In genomic region chr2L:19887468-19887867, dm6 we compare ENCODE assay signal across 1 fruit fly cellular context.
TF ChIP-seq lines count a peak whose summit lies in the region.

No protein-coding gene starts in this region.

TF ChIP-seq in whole organism, embryonic, 481 proteins besides CTCF, POLR2A, EP300 and RAD21 (continued from another document and continues in another):
- TF ChIP-seq nmo (GFP tag; optimal IDR thresholded peaks at IDR 0.05; lab: Kevin White, UChicago) = peak; percentile 64
- TF ChIP-seq Optix (GFP tag; IDR thresholded peaks at IDR 0.05; lab: Robert Waterston, UW) = peak; percentile 63; the same call in 2 of the 3 replicates
- TF ChIP-seq pum (GFP tag; optimal IDR thresholded peaks at IDR 0.05; lab: Kevin White, UChicago) = peak; percentile 76
- peak; percentile 89 for TF ChIP-seq slbo (GFP tag; IDR thresholded peaks at IDR 0.05; lab: Robert Waterston, UW)
- TF ChIP-seq CG15011 (GFP tag; optimal IDR thresholded peaks at IDR 0.05; lab: Kevin White, UChicago) = peak; percentile 14
- no peak for TF ChIP-seq CG8478 (optimal IDR thresholded peaks at IDR 0.05; lab: Kevin White, UChicago)
- TF ChIP-seq gfzf (GFP tag; optimal IDR thresholded peaks at IDR 0.05; lab: Kevin White, UChicago) = peak; percentile 56
- TF ChIP-seq sr (GFP tag; IDR thresholded peaks at IDR 0.05; lab: Robert Waterston, UW) = 0 out of 3 replicates have a peak, but pooled peaks have one; percentile 13
- TF ChIP-seq seq (GFP tag; IDR thresholded peaks at IDR 0.05; lab: Robert Waterston, UW) = no peak
- peak; percentile 25 for TF ChIP-seq CG33557 (GFP tag; optimal IDR thresholded peaks at IDR 0.05; lab: Kevin White, UChicago)
- TF ChIP-seq Dref (GFP tag; IDR thresholded peaks at IDR 0.05; lab: Robert Waterston, UW) = peak; percentile 32
- no peak; the same call in 1 of the 2 replicates for TF ChIP-seq ap (GFP tag; IDR thresholded peaks at IDR 0.05; lab: Robert Waterston, UW)
- peak; percentile 75 for TF ChIP-seq CG3995 (GFP tag; optimal IDR thresholded peaks at IDR 0.05; lab: Kevin White, UChicago)
- peak; percentile 62 for TF ChIP-seq grau (tag; optimal IDR thresholded peaks at IDR 0.05; lab: Kevin White, UChicago)
- 0 out of 2 replicates have a peak, but pooled peaks have one; percentile 6 for TF ChIP-seq wdn (GFP tag; IDR thresholded peaks at IDR 0.05; lab: Robert Waterston, UW)
- no peak for TF ChIP-seq cwo (GFP tag; optimal IDR thresholded peaks at IDR 0.05; lab: Kevin White, UChicago)
- TF ChIP-seq dpn (GFP tag; optimal IDR thresholded peaks at IDR 0.05; lab: Kevin White, UChicago) = peak; percentile 74 to 81
- TF ChIP-seq dimm (GFP tag; IDR thresholded peaks at IDR 0.05; lab: Robert Waterston, UW) = no peak
- TF ChIP-seq nerfin-1 (tag; optimal IDR thresholded peaks at IDR 0.05; lab: Kevin White, UChicago) = peak; percentile 6
- TF ChIP-seq E2f1 (GFP tag; IDR thresholded peaks at IDR 0.05; lab: Robert Waterston, UW) = peak; percentile 61; the same call in 1 of the 2 replicates
- TF ChIP-seq phol (tag; optimal IDR thresholded peaks at IDR 0.05; lab: Kevin White, UChicago) = peak; percentile 79
- TF ChIP-seq pan (optimal IDR thresholded peaks at IDR 0.05; lab: Kevin White, UChicago) = no peak
- peak in 1 of 2 experiments; percentile 61 for TF ChIP-seq pan (GFP tag; optimal IDR thresholded peaks at IDR 0.05 in 1 of 2, IDR thresholded peaks at IDR 0.05 in 1 of 2)
- no peak for TF ChIP-seq schlank (tag; optimal IDR thresholded peaks at IDR 0.05; lab: Kevin White, UChicago)
- TF ChIP-seq CG9932 (GFP tag; IDR thresholded peaks at IDR 0.05; lab: Robert Waterston, UW) = peak; percentile 64
- peak; percentile 79 for TF ChIP-seq CG15601 (tag; optimal IDR thresholded peaks at IDR 0.05; lab: Kevin White, UChicago)
- TF ChIP-seq sob (GFP tag; IDR thresholded peaks at IDR 0.05; lab: Robert Waterston, UW) = peak; percentile 86
- no peak for TF ChIP-seq Hr39 (optimal IDR thresholded peaks at IDR 0.05; lab: Kevin White, UChicago)
- no peak for TF ChIP-seq wor (GFP tag; IDR thresholded peaks at IDR 0.05; lab: Robert Waterston, UW)
- TF ChIP-seq CG8924 (tag; optimal IDR thresholded peaks at IDR 0.05; lab: Kevin White, UChicago) = no peak
- TF ChIP-seq Neu2 (GFP tag; optimal IDR thresholded peaks at IDR 0.05; lab: Kevin White, UChicago; ENCODE audit: borderline replicate concordance) = no peak
- no peak for TF ChIP-seq Nf-YB (GFP tag; optimal IDR thresholded peaks at IDR 0.05; lab: Kevin White, UChicago)
- TF ChIP-seq Blimp-1 (GFP tag; optimal IDR thresholded peaks at IDR 0.05; lab: Kevin White, UChicago) = peak; percentile 62
- TF ChIP-seq mld (GFP tag; IDR thresholded peaks at IDR 0.05; lab: Robert Waterston, UW; ENCODE audit: partially characterized antibody) = no peak
- peak; percentile 88 for TF ChIP-seq Dbx (GFP tag; IDR thresholded peaks at IDR 0.05; lab: Robert Waterston, UW)
- TF ChIP-seq knrl (GFP tag; IDR thresholded peaks at IDR 0.05; lab: Robert Waterston, UW; ENCODE audit: partially characterized antibody) = peak; percentile 59; the same call in 1 of the 3 replicates
- TF ChIP-seq CG11695 (GFP tag; IDR thresholded peaks at IDR 0.05; lab: Robert Waterston, UW) = no peak
- TF ChIP-seq CG2889 (GFP tag; IDR thresholded peaks at IDR 0.05; lab: Robert Waterston, UW) = no peak
- no peak for TF ChIP-seq Hey (tag; optimal IDR thresholded peaks at IDR 0.05; lab: Kevin White, UChicago)
- TF ChIP-seq sisA (GFP tag; IDR thresholded peaks at IDR 0.05; lab: Robert Waterston, UW) = peak; percentile 74
- TF ChIP-seq CG42726 (GFP tag; IDR thresholded peaks at IDR 0.05; lab: Robert Waterston, UW; ENCODE audit: partially characterized antibody) = peak; percentile 88
- peak; percentile 55 for TF ChIP-seq bab2 (GFP tag; optimal IDR thresholded peaks at IDR 0.05; lab: Kevin White, UChicago)
- peak; percentile 88 for TF ChIP-seq CG17912 (GFP tag; optimal IDR thresholded peaks at IDR 0.05; lab: Kevin White, UChicago)
- peak; percentile 30 for TF ChIP-seq scrt (GFP tag; optimal IDR thresholded peaks at IDR 0.05; lab: Kevin White, UChicago)
- TF ChIP-seq Ravus (GFP tag; IDR thresholded peaks at IDR 0.05; lab: Robert Waterston, UW) = no peak; the same call in 1 of the 2 replicates
- peak; percentile 55 for TF ChIP-seq CG30431 (GFP tag; optimal IDR thresholded peaks at IDR 0.05; lab: Kevin White, UChicago)
- TF ChIP-seq org-1 (GFP tag; optimal IDR thresholded peaks at IDR 0.05; lab: Kevin White, UChicago) = no peak
- no peak for TF ChIP-seq Scr (GFP tag; IDR thresholded peaks at IDR 0.05; lab: Robert Waterston, UW; ENCODE audit: partially characterized antibody)
- no peak; the same call in 1 of the 2 replicates for TF ChIP-seq cas (GFP tag; IDR thresholded peaks at IDR 0.05; lab: Robert Waterston, UW)
- peak; percentile 45 for TF ChIP-seq CG2678 (tag; optimal IDR thresholded peaks at IDR 0.05; lab: Kevin White, UChicago)
- TF ChIP-seq Ptx1 (GFP tag; IDR thresholded peaks at IDR 0.05; lab: Robert Waterston, UW) = peak; percentile 72
- peak; percentile 45 for TF ChIP-seq twi (tag; optimal IDR thresholded peaks at IDR 0.05; lab: Kevin White, UChicago)
- TF ChIP-seq al (GFP tag; IDR thresholded peaks at IDR 0.05; lab: Robert Waterston, UW) = 0 out of 2 replicates have a peak, but pooled peaks have one; percentile 17
- no peak for TF ChIP-seq Sin3A (optimal IDR thresholded peaks at IDR 0.05; lab: Kevin White, UChicago)
- no peak for TF ChIP-seq Rx (GFP tag; IDR thresholded peaks at IDR 0.05; lab: Robert Waterston, UW)
- peak; percentile 19 for TF ChIP-seq CG31365 (tag; optimal IDR thresholded peaks at IDR 0.05; lab: Kevin White, UChicago)
- TF ChIP-seq CG18011 (GFP tag; optimal IDR thresholded peaks at IDR 0.05; lab: Kevin White, UChicago) = peak; percentile 99
- TF ChIP-seq CG12236 (GFP tag; optimal IDR thresholded peaks at IDR 0.05; lab: Kevin White, UChicago) = peak; percentile 21
- TF ChIP-seq tap (tag; optimal IDR thresholded peaks at IDR 0.05; lab: Kevin White, UChicago) = peak; percentile 11
- TF ChIP-seq CG9215 (GFP tag; IDR thresholded peaks at IDR 0.05; lab: Robert Waterston, UW) = peak; percentile 45
- TF ChIP-seq CG7928 (GFP tag; optimal IDR thresholded peaks at IDR 0.05; lab: Kevin White, UChicago) = no peak
- peak; percentile 75 for TF ChIP-seq CG9817 (tag; optimal IDR thresholded peaks at IDR 0.05; lab: Kevin White, UChicago)
- TF ChIP-seq Hsf (GFP tag; optimal IDR thresholded peaks at IDR 0.05; lab: Kevin White, UChicago) = peak; percentile 80
- TF ChIP-seq CG10147 (GFP tag; optimal IDR thresholded peaks at IDR 0.05; lab: Kevin White, UChicago) = peak; percentile 27
- peak; percentile 81 for TF ChIP-seq ken (GFP tag; IDR thresholded peaks at IDR 0.05; lab: Robert Waterston, UW)
- peak; percentile 24; the same call in 1 of the 2 replicates for TF ChIP-seq klu (GFP tag; IDR thresholded peaks at IDR 0.05; lab: Robert Waterston, UW)
- TF ChIP-seq Adf1 (GFP tag; IDR thresholded peaks at IDR 0.05; lab: Robert Waterston, UW) = peak; percentile 18; the same call in 1 of the 2 replicates
- no peak for TF ChIP-seq CG7745 (tag; optimal IDR thresholded peaks at IDR 0.05; lab: Kevin White, UChicago)
- TF ChIP-seq ato (GFP tag; IDR thresholded peaks at IDR 0.05; lab: Robert Waterston, UW; ENCODE audit: partially characterized antibody) = peak; percentile 44; the same call in 1 of the 2 replicates
- peak; percentile 45; the same call in 1 of the 2 replicates for TF ChIP-seq CG13287 (GFP tag; IDR thresholded peaks at IDR 0.05; lab: Robert Waterston, UW; ENCODE audit: partially characterized antibody)
- peak; percentile 60 for TF ChIP-seq CG14014 (GFP tag; IDR thresholded peaks at IDR 0.05; lab: Robert Waterston, UW)
- TF ChIP-seq ssp (GFP tag; IDR thresholded peaks at IDR 0.05; lab: Robert Waterston, UW) = peak; percentile 48
- TF ChIP-seq CG17328 (GFP tag; IDR thresholded peaks at IDR 0.05; lab: Robert Waterston, UW) = peak; percentile 56; the same call in 1 of the 2 replicates
- peak; percentile 87 for TF ChIP-seq CG18476 (GFP tag; optimal IDR thresholded peaks at IDR 0.05; lab: Kevin White, UChicago)
- TF ChIP-seq cg (GFP tag; optimal IDR thresholded peaks at IDR 0.05; lab: Kevin White, UChicago) = no peak
- peak; percentile 63 for TF ChIP-seq Camta (GFP tag; optimal IDR thresholded peaks at IDR 0.05; lab: Kevin White, UChicago)
- TF ChIP-seq CG11456 (GFP tag; IDR thresholded peaks at IDR 0.05; lab: Robert Waterston, UW) = peak; percentile 89
- peak; percentile 55 for TF ChIP-seq dm (GFP tag; optimal IDR thresholded peaks at IDR 0.05; lab: Kevin White, UChicago)
- peak; percentile 51 for TF ChIP-seq CG18599 (GFP tag; optimal IDR thresholded peaks at IDR 0.05; lab: Kevin White, UChicago)
- no peak for TF ChIP-seq fru (optimal IDR thresholded peaks at IDR 0.05; lab: Kevin White, UChicago)
- peak; percentile 45 for TF ChIP-seq CG16815 (GFP tag; optimal IDR thresholded peaks at IDR 0.05; lab: Kevin White, UChicago)
- TF ChIP-seq CG7372 (GFP tag; IDR thresholded peaks at IDR 0.05; lab: Robert Waterston, UW) = peak; percentile 59; the same call in 1 of the 2 replicates
- TF ChIP-seq Max (GFP tag; optimal IDR thresholded peaks at IDR 0.05; lab: Kevin White, UChicago) = peak; percentile 45
- TF ChIP-seq tna (GFP tag; IDR thresholded peaks at IDR 0.05; lab: Robert Waterston, UW; ENCODE audit: partially characterized antibody) = peak; percentile 37; the same call in 1 of the 2 replicates
- no peak for TF ChIP-seq YL-1 (GFP tag; optimal IDR thresholded peaks at IDR 0.05; lab: Kevin White, UChicago)
- no peak for TF ChIP-seq CkIIα-i1 (GFP tag; IDR thresholded peaks at IDR 0.05; lab: Robert Waterston, UW)
- no peak for TF ChIP-seq CG15479 (GFP tag; optimal IDR thresholded peaks at IDR 0.05; lab: Kevin White, UChicago)
- peak; percentile 22 for TF ChIP-seq D19B (GFP tag; optimal IDR thresholded peaks at IDR 0.05; lab: Kevin White, UChicago)
- peak; percentile 67 for TF ChIP-seq HLH3B (GFP tag; IDR thresholded peaks at IDR 0.05; lab: Robert Waterston, UW)
- TF ChIP-seq Nf-YA (GFP tag; IDR thresholded peaks at IDR 0.05; lab: Robert Waterston, UW) = peak; percentile 14; the same call in 1 of the 2 replicates
- TF ChIP-seq az2 (GFP tag; optimal IDR thresholded peaks at IDR 0.05; lab: Kevin White, UChicago) = peak; percentile 66
- TF ChIP-seq CG12659 (GFP tag; optimal IDR thresholded peaks at IDR 0.05; lab: Kevin White, UChicago) = peak; percentile 62
- peak; percentile 53 for TF ChIP-seq CG3065 (GFP tag; optimal IDR thresholded peaks at IDR 0.05; lab: Kevin White, UChicago)
- TF ChIP-seq CG32767 (GFP tag; IDR thresholded peaks at IDR 0.05; lab: Robert Waterston, UW) = no peak; the same call in 1 of the 2 replicates
- TF ChIP-seq CG7271 (tag; optimal IDR thresholded peaks at IDR 0.05; lab: Kevin White, UChicago) = peak; percentile 29
- peak; percentile 24 for TF ChIP-seq bigmax (GFP tag; optimal IDR thresholded peaks at IDR 0.05; lab: Kevin White, UChicago)
- TF ChIP-seq Meics (GFP tag; optimal IDR thresholded peaks at IDR 0.05; lab: Kevin White, UChicago) = peak; percentile 74
- TF ChIP-seq CG4360 (GFP tag; IDR thresholded peaks at IDR 0.05; lab: Robert Waterston, UW) = 0 out of 2 replicates have a peak, but pooled peaks have one; percentile 18
- TF ChIP-seq pros (GFP tag; optimal IDR thresholded peaks at IDR 0.05; lab: Kevin White, UChicago) = no peak
- peak; percentile 74 for TF ChIP-seq CG11085 (GFP tag; IDR thresholded peaks at IDR 0.05; lab: Robert Waterston, UW)
- TF ChIP-seq ham (GFP tag; IDR thresholded peaks at IDR 0.05; lab: Robert Waterston, UW) = peak; percentile 41; the same call in 1 of the 2 replicates
- peak; percentile 35 for TF ChIP-seq HHEX (GFP tag; optimal IDR thresholded peaks at IDR 0.05; lab: Kevin White, UChicago)
- TF ChIP-seq CG13296 (GFP tag; optimal IDR thresholded peaks at IDR 0.05; lab: Kevin White, UChicago) = no peak
- peak; percentile 69 for TF ChIP-seq CG1602 (GFP tag; optimal IDR thresholded peaks at IDR 0.05; lab: Kevin White, UChicago)
- peak; percentile 54 for TF ChIP-seq CG7786 (GFP tag; optimal IDR thresholded peaks at IDR 0.05; lab: Kevin White, UChicago)
- TF ChIP-seq lab (GFP tag; optimal IDR thresholded peaks at IDR 0.05; lab: Kevin White, UChicago) = peak; percentile 79
- TF ChIP-seq trh (GFP tag; optimal IDR thresholded peaks at IDR 0.05; lab: Kevin White, UChicago) = peak; percentile 5
- TF ChIP-seq slp2 (GFP tag; optimal IDR thresholded peaks at IDR 0.05; lab: Kevin White, UChicago) = peak; percentile 52
- TF ChIP-seq CG9797 (GFP tag; optimal IDR thresholded peaks at IDR 0.05; lab: Kevin White, UChicago) = no peak
- TF ChIP-seq Oli (tag; optimal IDR thresholded peaks at IDR 0.05; lab: Kevin White, UChicago) = peak; percentile 36
- peak; percentile 5 for TF ChIP-seq BEAF-32 (GFP tag; optimal IDR thresholded peaks at IDR 0.05; lab: Kevin White, UChicago)
- peak; percentile 60 for TF ChIP-seq p53 (GFP tag; optimal IDR thresholded peaks at IDR 0.05; lab: Kevin White, UChicago)
- no peak for TF ChIP-seq hkb (optimal IDR thresholded peaks at IDR 0.05; lab: Kevin White, UChicago)
- TF ChIP-seq hkb (GFP tag; IDR thresholded peaks at IDR 0.05; lab: Robert Waterston, UW) = peak; percentile 13; the same call in 1 of the 2 replicates
- peak; percentile 38 for TF ChIP-seq Bdp1 (GFP tag; optimal IDR thresholded peaks at IDR 0.05; lab: Kevin White, UChicago)
- peak; percentile 64 for TF ChIP-seq B-H2 (GFP tag; optimal IDR thresholded peaks at IDR 0.05; lab: Kevin White, UChicago)
- TF ChIP-seq Hr78 (GFP tag; optimal IDR thresholded peaks at IDR 0.05; lab: Kevin White, UChicago) = no peak
- TF ChIP-seq Tbp (GFP tag; optimal IDR thresholded peaks at IDR 0.05; lab: Kevin White, UChicago) = no peak
- peak; percentile 29; the same call in 1 of the 3 replicates for TF ChIP-seq B-H1 (GFP tag; IDR thresholded peaks at IDR 0.05; lab: Robert Waterston, UW)
- no peak for TF ChIP-seq aop (GFP tag; IDR thresholded peaks at IDR 0.05; lab: Robert Waterston, UW)
- no peak for TF ChIP-seq TFAM (GFP tag; optimal IDR thresholded peaks at IDR 0.05; lab: Kevin White, UChicago)
- TF ChIP-seq D19A (tag; optimal IDR thresholded peaks at IDR 0.05; lab: Kevin White, UChicago) = peak; percentile 15
- TF ChIP-seq dan (GFP tag; IDR thresholded peaks at IDR 0.05; lab: Robert Waterston, UW) = no peak
- TF ChIP-seq esg (GFP tag; conservative IDR thresholded peaks at IDR 0.05; lab: Robert Waterston, UW) = 0 out of 2 replicates have a peak, but pooled peaks have one; percentile 9
- no peak for TF ChIP-seq gcm2 (GFP tag; optimal IDR thresholded peaks at IDR 0.05; lab: Kevin White, UChicago)
- no peak for TF ChIP-seq Lim3 (GFP tag; IDR thresholded peaks at IDR 0.05; lab: Robert Waterston, UW)
- TF ChIP-seq ind (GFP tag; optimal IDR thresholded peaks at IDR 0.05; lab: Kevin White, UChicago) = peak; percentile 73
- peak; percentile 61 for TF ChIP-seq NC2β (GFP tag; optimal IDR thresholded peaks at IDR 0.05; lab: Kevin White, UChicago)
